Worm (Caenorhabditis elegans): ENCODE data around the gene W04G3.12.

W04G3.12 gene

DNA sequence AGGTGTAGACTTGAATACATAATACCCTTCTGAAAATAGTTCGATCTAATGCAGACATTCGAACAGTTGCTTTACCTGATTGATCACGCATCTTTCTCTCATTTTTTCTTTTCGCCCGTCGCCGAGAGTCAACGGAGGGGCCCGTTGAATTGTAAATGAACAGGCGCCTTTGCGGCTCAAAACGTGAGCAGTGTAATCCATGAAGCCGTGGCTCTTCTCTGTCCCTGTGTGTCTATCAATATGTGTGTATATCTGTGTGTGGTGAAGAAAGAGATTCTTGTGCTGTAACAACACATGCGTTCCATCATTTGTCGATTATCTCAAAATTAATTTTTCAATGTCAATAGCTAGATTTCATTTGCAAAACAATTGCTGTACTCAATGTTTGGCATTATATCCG, 41.0 kb downstream of the W04G3.12 start:
- TF ChIP-seq Y116A8C.19 (tag; optimal IDR thresholded peaks at IDR 0.05; ENCODE audit: borderline replicate concordance) = no peak
- TF ChIP-seq egl-13 (tag; optimal IDR thresholded peaks at IDR 0.05) = no peak
- TF ChIP-seq tbx-2 (tag; optimal IDR thresholded peaks at IDR 0.05) = no peak
- no peak for TF ChIP-seq C34B4.2 (tag; optimal IDR thresholded peaks at IDR 0.05)
- no peak for TF ChIP-seq sox-4 (tag; optimal IDR thresholded peaks at IDR 0.05)
- no peak for TF ChIP-seq mab-9 (GFP tag; IDR thresholded peaks at IDR 0.05)
- peak; percentile 85 for TF ChIP-seq lin-14 (GFP tag; optimal IDR thresholded peaks at IDR 0.05)
- no peak for TF ChIP-seq nhr-12 (tag; optimal IDR thresholded peaks at IDR 0.05)
- peak; percentile 10 for TF ChIP-seq mep-1 (tag; optimal IDR thresholded peaks at IDR 0.05)
- no peak for TF ChIP-seq xbp-1 (tag; optimal IDR thresholded peaks at IDR 0.05)
- no peak for TF ChIP-seq jun-1 (tag; optimal IDR thresholded peaks at IDR 0.05)
- no peak for TF ChIP-seq aly-2 (tag; optimal IDR thresholded peaks at IDR 0.05)
- TF ChIP-seq unc-98 (GFP tag; IDR thresholded peaks at IDR 0.05) = no peak
- TF ChIP-seq snpc-4 (tag; optimal IDR thresholded peaks at IDR 0.05) = no peak
- no peak for TF ChIP-seq lin-39 (tag; optimal IDR thresholded peaks at IDR 0.05)
- TF ChIP-seq isw-1 (GFP tag; IDR thresholded peaks at IDR 0.05) = no peak
- peak; percentile 4 for TF ChIP-seq unc-130 (tag; optimal IDR thresholded peaks at IDR 0.05)
- TF ChIP-seq rnt-1 (tag; optimal IDR thresholded peaks at IDR 0.05) = peak; percentile 68
- TF ChIP-seq nhr-71 (tag; optimal IDR thresholded peaks at IDR 0.05) = peak; percentile 72
- TF ChIP-seq unc-86 (tag; optimal IDR thresholded peaks at IDR 0.05) = no peak
- TF ChIP-seq skn-1 (tag; optimal IDR thresholded peaks at IDR 0.05) = no peak
- TF ChIP-seq dsc-1 (tag; optimal IDR thresholded peaks at IDR 0.05) = no peak
- TF ChIP-seq egl-27 (tag; optimal IDR thresholded peaks at IDR 0.05) = no peak
- no peak for TF ChIP-seq dpl-1 (GFP tag; optimal IDR thresholded peaks at IDR 0.05)
- TF ChIP-seq mef-2 (tag; optimal IDR thresholded peaks at IDR 0.05) = no peak
- no peak for TF ChIP-seq grh-1 (GFP tag; IDR thresholded peaks at IDR 0.05)
- no peak for TF ChIP-seq efl-1 (optimal IDR thresholded peaks at IDR 0.05)
- TF ChIP-seq efl-1 (GFP tag; optimal IDR thresholded peaks at IDR 0.05 in 1 of 2) = no peak
- TF ChIP-seq fkh-4 (tag; optimal IDR thresholded peaks at IDR 0.05; ENCODE audit: borderline replicate concordance) = no peak
- TF ChIP-seq lin-15B (tag; optimal IDR thresholded peaks at IDR 0.05) = no peak
- no peak for TF ChIP-seq lin-35 (GFP tag; optimal IDR thresholded peaks at IDR 0.05)
- no peak for TF ChIP-seq ama-1 (optimal IDR thresholded peaks at IDR 0.05)
- no peak for TF ChIP-seq unc-62 (GFP tag; optimal IDR thresholded peaks at IDR 0.05)
- peak; percentile 36 for TF ChIP-seq snu-23 (GFP tag; optimal IDR thresholded peaks at IDR 0.05)
- TF ChIP-seq ceh-88 (GFP tag; IDR thresholded peaks at IDR 0.05) = no peak
- no peak for TF ChIP-seq ceh-63 (GFP tag; optimal IDR thresholded peaks at IDR 0.05)
- no peak for TF ChIP-seq nhr-237 (tag; optimal IDR thresholded peaks at IDR 0.05)
- TF ChIP-seq nhr-11 (tag; optimal IDR thresholded peaks at IDR 0.05) = no peak
- TF ChIP-seq ceh-90 (tag; optimal IDR thresholded peaks at IDR 0.05) = no peak
- no peak for TF ChIP-seq fos-1 (tag; optimal IDR thresholded peaks at IDR 0.05)
- no peak for TF ChIP-seq alr-1 (tag; optimal IDR thresholded peaks at IDR 0.05; ENCODE audit: borderline replicate concordance)
- TF ChIP-seq hlh-17 (GFP tag; optimal IDR thresholded peaks at IDR 0.05; ENCODE audit: borderline replicate concordance) = no peak
- peak in 1 of 2 experiments; percentile 18 for TF ChIP-seq mdl-1 (tag; optimal IDR thresholded peaks at IDR 0.05)
- peak; percentile 16 for TF ChIP-seq nhr-20 (tag; optimal IDR thresholded peaks at IDR 0.05)
- peak in 1 of 2 experiments; percentile 18 for TF ChIP-seq lsy-2 (tag; optimal IDR thresholded peaks at IDR 0.05)
- TF ChIP-seq nhr-77 (tag; optimal IDR thresholded peaks at IDR 0.05) = no peak
- TF ChIP-seq ceh-8 (GFP tag; optimal IDR thresholded peaks at IDR 0.05) = no peak
- no peak for TF ChIP-seq unc-30 (tag; optimal IDR thresholded peaks at IDR 0.05)
- TF ChIP-seq ceh-82 (tag; optimal IDR thresholded peaks at IDR 0.05) = no peak
- peak; percentile 46 for TF ChIP-seq nhr-19 (GFP tag; conservative IDR thresholded peaks at IDR 0.05)
- no peak for TF ChIP-seq tlp-1 (tag; optimal IDR thresholded peaks at IDR 0.05)
- TF ChIP-seq irx-1 (tag; optimal IDR thresholded peaks at IDR 0.05) = no peak
- no peak for TF ChIP-seq nhr-90 (tag; optimal IDR thresholded peaks at IDR 0.05; ENCODE audit: poor library complexity)
- no peak for TF ChIP-seq nhr-84 (tag; optimal IDR thresholded peaks at IDR 0.05)
- TF ChIP-seq nhr-76 (tag; optimal IDR thresholded peaks at IDR 0.05) = no peak

Measured in whole organism, L1 larva.